Worm (Caenorhabditis elegans) whole organism, L4/young adult: Measurements from ENCODE around the gene col-76.

Source experiments
- W03F9.2 ChIP-seq: fragments of 150-350 bp; optimal IDR thresholded peaks from 2 replicates; lab custom pipeline; 2014; ENCODE audit warnings: missing biosample characterization, missing genetic modification characterization
- dao-5 ChIP-seq: sonication (generic microtip); optimal IDR thresholded peaks from 2 replicates; lab custom pipeline; 2016; ENCODE audit warnings: missing genotype, missing genetic modification characterization, moderate library complexity, missing compliant biosample characterization
- him-1 ChIP-seq: sonication (generic microtip); optimal IDR thresholded peaks from 2 replicates; lab custom pipeline; 2016; ENCODE audit warnings: missing genotype, missing genetic modification reagents, missing genetic modification characterization, missing compliant biosample characterization

DNA sequence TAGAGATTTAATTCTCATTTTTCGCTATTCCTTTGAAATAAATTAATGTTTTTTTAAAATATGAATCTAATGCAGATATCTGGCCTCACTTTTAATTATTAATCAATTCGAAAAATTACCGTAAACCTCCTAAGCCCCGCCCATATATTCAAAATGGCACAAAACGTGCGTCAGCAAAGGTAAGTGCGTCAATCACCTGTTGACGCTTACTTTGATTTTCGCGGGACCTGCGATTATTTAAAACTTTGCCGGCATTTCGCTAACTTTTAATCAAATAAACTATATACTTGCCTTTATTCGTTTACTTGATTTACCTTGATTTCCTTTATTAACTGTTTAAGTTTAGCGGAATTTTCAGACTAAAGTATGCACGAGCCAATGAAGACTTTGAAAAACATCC lies 46.1 kb upstream of the col-76 start, which contains the start of gene pch-2:
- TF ChIP-seq him-1 (tag; lab: Kevin White, UChicago) (no peak), W03F9.2 (tag; lab: Kevin White, UChicago) (no peak), dao-5 (tag; lab: Kevin White, UChicago) (no peak)
